Fruit fly (Drosophila melanogaster) Kc167 (cell line): ENCODE data around the gene Gr93d.

Experiments used
- h ChIP-seq: fragments of >200 bp; optimal IDR thresholded peaks from 3 replicates; lab custom pipeline; 2018; ENCODE audit warnings: missing external identifiers
- insv ChIP-seq: fragments of >200 bp; optimal IDR thresholded peaks from 3 replicates; lab custom pipeline; 2018; ENCODE audit warnings: missing external identifiers
- psq ChIP-seq: fragments of >200 bp; optimal IDR thresholded peaks from 2 replicates; lab custom pipeline; 2017; ENCODE audit warnings: missing external identifiers

DNA sequence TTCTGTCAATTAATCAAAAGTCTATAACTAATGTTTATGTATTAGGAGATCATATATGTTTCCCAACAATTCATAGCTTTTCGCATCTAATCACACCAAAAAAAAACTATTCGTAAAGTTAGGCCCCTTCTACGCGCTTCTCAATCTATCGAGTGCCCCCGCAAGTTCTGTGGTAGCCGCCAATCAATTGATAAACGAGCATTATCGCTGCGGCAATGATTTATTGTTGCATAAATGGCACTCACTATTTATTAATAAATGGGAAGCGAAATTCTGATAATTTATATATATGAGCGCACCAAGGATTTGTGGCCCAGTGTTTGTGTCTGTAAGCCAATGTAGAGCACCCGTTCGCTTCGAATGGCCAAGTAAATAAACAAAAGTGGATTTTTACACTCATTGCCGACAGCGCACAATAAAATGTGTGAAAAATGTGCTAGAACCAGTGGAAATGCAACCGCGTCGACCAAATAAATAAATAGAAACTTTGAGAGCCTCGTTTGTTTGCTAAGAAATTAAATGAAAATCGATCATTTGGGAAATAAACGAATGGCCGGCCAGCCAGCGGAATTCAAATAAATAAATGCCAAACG, 25.0 kb upstream of the Gr93d start:
- no peak for TF ChIP-seq psq
- no peak for TF ChIP-seq insv (lab: Kevin White, UChicago)
- TF ChIP-seq h (lab: Kevin White, UChicago), result no peak
